Worm (Caenorhabditis elegans): Measurements from ENCODE around the gene F54F2.14.

Gene F54F2.14

DNA sequence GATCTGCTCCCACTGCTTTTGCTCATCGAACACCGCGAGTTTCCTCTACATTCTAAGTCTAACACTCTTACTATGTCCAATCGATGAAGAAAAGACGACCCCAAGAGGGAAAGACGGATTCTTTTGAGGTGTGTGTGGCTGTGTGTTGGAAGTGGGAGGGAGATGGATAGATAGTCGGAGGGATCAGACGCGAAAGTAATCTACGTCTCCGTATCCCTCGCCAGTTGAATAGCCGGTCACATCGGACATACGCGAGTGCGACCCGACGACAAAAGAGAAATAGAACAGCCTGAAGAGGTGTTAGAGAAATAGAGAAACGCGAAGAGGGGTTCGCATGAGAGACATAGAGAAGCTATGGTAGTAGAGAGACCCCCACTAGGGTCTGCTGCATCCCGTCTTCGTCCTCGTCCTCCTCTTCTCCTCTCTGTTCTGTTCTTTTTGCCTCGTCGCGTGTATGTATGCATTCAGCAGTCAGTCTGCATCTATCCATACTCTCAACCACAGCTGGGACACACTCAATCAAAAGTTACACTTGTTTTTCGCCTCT is 4.3 kb downstream of the F54F2.14 start (continued):
- TF ChIP-seq pqm-1 (tag; optimal IDR thresholded peaks at IDR 0.05), result peak; percentile 54
- TF ChIP-seq skn-1 (tag; optimal IDR thresholded peaks at IDR 0.05), result peak; percentile 14
- TF ChIP-seq D1046.2 (GFP tag; IDR thresholded peaks at IDR 0.05), result 0 out of 2 replicates have a peak, but pooled peaks have one; percentile 56
- TF ChIP-seq daf-16 (GFP tag; optimal IDR thresholded peaks at IDR 0.05), result peak; percentile 27 to 83
- peak; percentile 60 for TF ChIP-seq daf-16 (tag; optimal IDR thresholded peaks at IDR 0.05)
- TF ChIP-seq zfp-3 (GFP tag; conservative IDR thresholded peaks at IDR 0.05), result 0 out of 2 replicates have a peak, but pooled peaks have one; percentile 14
- peak; percentile 78 for TF ChIP-seq lin-29 (GFP tag; IDR thresholded peaks at IDR 0.05)
- peak; percentile 88 for TF ChIP-seq arid-1 (GFP tag; conservative IDR thresholded peaks at IDR 0.05)
- 0 out of 2 replicates have a peak, but pooled peaks have one; percentile 9 for TF ChIP-seq dmd-9 (GFP tag; IDR thresholded peaks at IDR 0.05)
- no peak for TF ChIP-seq unc-130 (GFP tag; optimal IDR thresholded peaks at IDR 0.05)
- peak; percentile 71 for TF ChIP-seq cey-2 (tag; optimal IDR thresholded peaks at IDR 0.05; ENCODE audit: borderline replicate concordance, insufficient read depth)
- peak; percentile 78 for TF ChIP-seq zag-1 (tag; optimal IDR thresholded peaks at IDR 0.05)
- TF ChIP-seq F49E8.2 (tag; optimal IDR thresholded peaks at IDR 0.05; ENCODE audit: borderline replicate concordance), result no peak
- TF ChIP-seq tra-1 (GFP tag; IDR thresholded peaks at IDR 0.05), result peak; percentile 91

DNA sequence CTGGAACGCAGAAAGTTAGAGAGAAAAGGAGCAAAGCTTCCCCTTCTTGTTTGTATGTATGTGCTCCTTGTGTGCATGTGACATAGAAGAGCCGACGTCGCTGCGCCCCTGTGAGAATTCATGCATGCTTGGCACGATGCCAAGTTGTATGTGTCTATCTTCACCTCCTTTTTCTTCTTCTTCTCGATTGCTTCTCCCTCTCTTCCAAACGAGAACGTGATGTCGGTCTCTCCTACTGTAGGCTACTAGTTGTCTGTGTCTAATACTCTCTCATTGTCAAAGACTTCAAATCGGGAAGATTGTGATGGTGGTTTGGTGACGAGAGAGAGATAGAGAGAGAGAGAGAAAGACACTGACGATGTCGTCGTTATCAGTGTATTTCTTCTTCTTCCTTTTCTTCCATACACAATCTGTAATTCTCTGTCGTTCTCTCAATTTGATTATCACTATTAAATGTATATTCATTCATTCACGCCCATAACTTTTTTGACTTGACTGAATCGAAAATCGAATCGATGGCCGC is 5.9 kb downstream of the F54F2.14 start:
- peak; percentile 99 for TF ChIP-seq nhr-28 (tag; optimal IDR thresholded peaks at IDR 0.05)
- peak; percentile 35 for TF ChIP-seq ztf-7 (tag; optimal IDR thresholded peaks at IDR 0.05)
- TF ChIP-seq snpc-4 (tag; optimal IDR thresholded peaks at IDR 0.05), result no peak
- peak; percentile 96 for TF ChIP-seq dmd-6 (GFP tag; IDR thresholded peaks at IDR 0.05)
- peak; percentile 40 for TF ChIP-seq nhr-6 (tag; optimal IDR thresholded peaks at IDR 0.05)
- no peak for TF ChIP-seq nhr-237 (tag; optimal IDR thresholded peaks at IDR 0.05)
- TF ChIP-seq Y5F2A.4 (GFP tag; optimal IDR thresholded peaks at IDR 0.05), result no peak
- peak; percentile 96 for TF ChIP-seq hlh-30 (tag; optimal IDR thresholded peaks at IDR 0.05; ENCODE audit: insufficient read depth)
- 0 out of 2 replicates have a peak, but pooled peaks have one; percentile 43 for TF ChIP-seq lim-7 (GFP tag; IDR thresholded peaks at IDR 0.05)
- TF ChIP-seq snpc-1.2 (GFP tag; IDR thresholded peaks at IDR 0.05), result no peak
- no peak for TF ChIP-seq egl-27 (tag; optimal IDR thresholded peaks at IDR 0.05)
- TF ChIP-seq set-16 (GFP tag; IDR thresholded peaks at IDR 0.05), result peak; percentile 58
- TF ChIP-seq ceh-44 (GFP tag; IDR thresholded peaks at IDR 0.05), result 0 out of 2 replicates have a peak, but pooled peaks have one; percentile 20
- no peak for TF ChIP-seq ceh-28 (tag; optimal IDR thresholded peaks at IDR 0.05)
- TF ChIP-seq lin-39 (tag; optimal IDR thresholded peaks at IDR 0.05), result no peak
- TF ChIP-seq ZK546.5 (tag; optimal IDR thresholded peaks at IDR 0.05), result peak in 1 of 2 experiments; percentile 21
- peak; percentile 80 for TF ChIP-seq hmg-1.1 (GFP tag; IDR thresholded peaks at IDR 0.05)
- no peak for TF ChIP-seq D1046.2 (GFP tag; IDR thresholded peaks at IDR 0.05)
- TF ChIP-seq madf-9 (GFP tag; conservative IDR thresholded peaks at IDR 0.05), result 0 out of 2 replicates have a peak, but pooled peaks have one; percentile 27
- peak; percentile 37 for TF ChIP-seq ama-1 (optimal IDR thresholded peaks at IDR 0.05)
- TF ChIP-seq mxl-3 (GFP tag; optimal IDR thresholded peaks at IDR 0.05), result peak; percentile 93
- no peak for TF ChIP-seq lir-3 (tag; optimal IDR thresholded peaks at IDR 0.05)
- TF ChIP-seq F44E2.7 (GFP tag; IDR thresholded peaks at IDR 0.05), result no peak
- peak; percentile 92 for TF ChIP-seq mep-1 (tag; optimal IDR thresholded peaks at IDR 0.05)
- TF ChIP-seq nhr-11 (tag; optimal IDR thresholded peaks at IDR 0.05), result peak; percentile 80
- no peak for TF ChIP-seq ceh-62 (tag; optimal IDR thresholded peaks at IDR 0.05)
- peak; percentile 62; the same call in 1 of the 2 replicates for TF ChIP-seq daf-19 (GFP tag; conservative IDR thresholded peaks at IDR 0.05)
- TF ChIP-seq skn-1 (tag; optimal IDR thresholded peaks at IDR 0.05), result no peak
- TF ChIP-seq lin-38 (GFP tag; IDR thresholded peaks at IDR 0.05), result peak; percentile 42
- no peak for TF ChIP-seq mdt-29 (GFP tag; IDR thresholded peaks at IDR 0.05)
- peak; percentile 56 for TF ChIP-seq mes-2 (tag; optimal IDR thresholded peaks at IDR 0.05; ENCODE audit: poor library complexity, severe bottlenecking)
- TF ChIP-seq Y48G9A.11 (GFP tag; IDR thresholded peaks at IDR 0.05), result no peak
- TF ChIP-seq rbr-2 (tag; optimal IDR thresholded peaks at IDR 0.05), result peak; percentile 92
- TF ChIP-seq zip-2 (tag; optimal IDR thresholded peaks at IDR 0.05), result no peak
- TF ChIP-seq ZK337.2 (GFP tag; IDR thresholded peaks at IDR 0.05), result 0 out of 2 replicates have a peak, but pooled peaks have one; percentile 41
- peak; percentile 80 for TF ChIP-seq F37D6.2 (tag; optimal IDR thresholded peaks at IDR 0.05)
- no peak for TF ChIP-seq tag-97 (GFP tag; IDR thresholded peaks at IDR 0.05)
